Worm (Caenorhabditis elegans) whole organism, young adult: ENCODE results near the gene F47G3.3.

Experiments
- B0261.1 ChIP-seq: sonication (generic microtip); optimal IDR thresholded peaks from 2 replicates; lab custom pipeline; 2016; ENCODE audit warnings: mild to moderate bottlenecking, missing genetic modification characterization, moderate library complexity, missing compliant biosample characterization
- C17E4.6 ChIP-seq: fragments of 200-800 bp; sonication (Bioruptor generic); IDR thresholded peaks from 2 replicates; pipeline ENCODE4 v1.3.6; 2022; ENCODE audit warnings: missing genetic modification reagents, missing genetic modification characterization, missing compliant biosample characterization
- F23B12.7 ChIP-seq: sonication (generic microtip); optimal IDR thresholded peaks from 2 replicates; lab custom pipeline; 2017; ENCODE audit warnings: missing genetic modification characterization, mild to moderate bottlenecking, missing compliant biosample characterization, antibody characterized with exemption, moderate library complexity; ENCODE audit not compliant: insufficient read depth
- F33H1.4 ChIP-seq: fragments of 200-800 bp; sonication (Bioruptor generic); IDR thresholded peaks from 2 replicates; pipeline ENCODE4 v1.3.6; 2022; ENCODE audit warnings: missing genetic modification reagents, missing genetic modification characterization, missing compliant biosample characterization
- F37B4.10 ChIP-seq: fragments of 200-800 bp; sonication (Bioruptor generic); IDR thresholded peaks from 2 replicates; pipeline ENCODE4 v1.3.6; 2022; ENCODE audit warnings: missing genetic modification characterization, missing compliant biosample characterization
- F55B11.4 ChIP-seq: sonication (generic microtip); optimal IDR thresholded peaks from 2 replicates; lab custom pipeline; 2016; ENCODE audit warnings: missing compliant biosample characterization, missing genetic modification characterization, borderline replicate concordance; ENCODE audit not compliant: insufficient read depth
- K12H6.12 ChIP-seq: fragments of 200-800 bp; sonication (Bioruptor generic); optimal IDR thresholded peaks from 2 replicates; lab custom pipeline; 2018; ENCODE audit warnings: mild to moderate bottlenecking, missing genetic modification characterization, missing compliant biosample characterization
- Y53G8AR.9 ChIP-seq: fragments of 200-800 bp; sonication (Bioruptor generic); conservative IDR thresholded peaks from 2 replicates; pipeline ENCODE4 v1.3.6; 2022; ENCODE audit warnings: missing genetic modification reagents, missing genetic modification characterization, missing compliant biosample characterization
- Y56A3A.18 ChIP-seq: fragments of 200-800 bp; sonication (Bioruptor generic); IDR thresholded peaks from 2 replicates; pipeline ENCODE4 v1.3.6; 2022; ENCODE audit warnings: missing genetic modification reagents, missing genetic modification characterization, missing compliant biosample characterization
- ZK185.1 ChIP-seq: sonication (generic microtip); optimal IDR thresholded peaks from 2 replicates; lab custom pipeline; 2016; ENCODE audit warnings: mild to moderate bottlenecking, missing genetic modification characterization, missing compliant biosample characterization; ENCODE audit not compliant: poor library complexity, severe bottlenecking
- ama-1 ChIP-seq, 3 experiments: fragments of 150-350 bp in 1 of 3; sonication (generic microtip) in 2 of 3; optimal IDR thresholded peaks; 2 replicates each; lab custom pipeline; 2014 to 2018; ENCODE audit warnings: missing biosample characterization in 2 of 3, missing genetic modification characterization in 2 of 3, missing genetic modification reagents in 2 of 3
- aptf-3 ChIP-seq: fragments of 200-800 bp; sonication (Bioruptor generic); IDR thresholded peaks from 2 replicates; pipeline ENCODE4 v1.3.6; 2022; ENCODE audit warnings: missing genetic modification characterization, missing compliant biosample characterization
- atf-7 ChIP-seq: sonication (generic microtip); optimal IDR thresholded peaks from 2 replicates; lab custom pipeline; 2017; ENCODE audit warnings: mild to moderate bottlenecking, missing genetic modification characterization, missing compliant biosample characterization
- attf-5 ChIP-seq: fragments of 200-800 bp; sonication (Bioruptor generic); optimal IDR thresholded peaks from 2 replicates; lab custom pipeline; 2018; ENCODE audit warnings: mild to moderate bottlenecking, missing genetic modification characterization, missing compliant biosample characterization
- bed-1 ChIP-seq: fragments of 200-800 bp; sonication (Bioruptor generic); IDR thresholded peaks from 2 replicates; pipeline ENCODE4 v1.3.6; 2022; ENCODE audit warnings: missing genetic modification reagents, missing genetic modification characterization, missing compliant biosample characterization
- ceh-79 ChIP-seq: sonication (generic microtip); optimal IDR thresholded peaks from 2 replicates; lab custom pipeline; 2017; ENCODE audit warnings: mild to moderate bottlenecking, missing genetic modification characterization, missing compliant biosample characterization
- ceh-91 ChIP-seq: fragments of 200-800 bp; sonication (Bioruptor generic); IDR thresholded peaks from 2 replicates; pipeline ENCODE4 v1.3.6; 2022; ENCODE audit warnings: missing genetic modification reagents, missing genetic modification characterization, missing compliant biosample characterization
- chd-7 ChIP-seq: sonication (generic microtip); optimal IDR thresholded peaks from 2 replicates; lab custom pipeline; 2016; ENCODE audit warnings: mild to moderate bottlenecking, missing genetic modification characterization, moderate library complexity, missing compliant biosample characterization
- dox-1 ChIP-seq: fragments of 200-800 bp; sonication (Bioruptor generic); IDR thresholded peaks from 2 replicates; pipeline ENCODE4 v1.3.6; 2022; ENCODE audit warnings: missing genetic modification reagents, missing genetic modification characterization, missing compliant biosample characterization
- egl-18 ChIP-seq: fragments of 200-800 bp; sonication (Bioruptor generic); IDR thresholded peaks from 2 replicates; pipeline ENCODE4 v1.3.6; 2022; ENCODE audit warnings: missing genetic modification reagents, missing genetic modification characterization, missing compliant biosample characterization
- egl-44 ChIP-seq: fragments of 200-800 bp; sonication (Bioruptor generic); IDR thresholded peaks from 2 replicates; pipeline ENCODE4 v1.3.6; 2022; ENCODE audit warnings: missing genetic modification reagents, missing genetic modification characterization, missing compliant biosample characterization
- gei-17 ChIP-seq: fragments of 200-800 bp; sonication (Bioruptor generic); optimal IDR thresholded peaks from 2 replicates; lab custom pipeline; 2018; ENCODE audit warnings: mild to moderate bottlenecking, missing genetic modification characterization, missing compliant biosample characterization
- hmg-1.2 ChIP-seq: fragments of 200-800 bp; sonication (Bioruptor generic); IDR thresholded peaks from 2 replicates; pipeline ENCODE4 v1.3.6; 2022; ENCODE audit warnings: missing genetic modification reagents, missing genetic modification characterization, missing compliant biosample characterization
- hsf-1 ChIP-seq: fragments of 200-800 bp; sonication (Bioruptor generic); IDR thresholded peaks from 2 replicates; pipeline ENCODE4 v1.3.6; 2022; ENCODE audit warnings: missing genetic modification reagents, missing genetic modification characterization, missing compliant biosample characterization
- let-607 ChIP-seq, 2 experiments: fragments of 200-800 bp in 1 of 2; sonication (Bioruptor generic) in 1 of 2; sonication (generic microtip) in 1 of 2; optimal IDR thresholded peaks; 2 replicates each; lab custom pipeline; 2016 to 2018; ENCODE audit warnings: mild to moderate bottlenecking in 2 of 2, missing compliant biosample characterization in 2 of 2, missing genetic modification characterization in 2 of 2, moderate library complexity in 2 of 2, missing genotype in 1 of 2
- lin-35 ChIP-seq, 3 experiments: fragments of 150-350 bp in 2 of 3; sonication (generic microtip) in 1 of 3; optimal IDR thresholded peaks; 2 replicates each; lab custom pipeline; 2014 to 2018; ENCODE audit warnings: missing biosample characterization in 3 of 3, missing genetic modification characterization in 3 of 3, missing genetic modification reagents in 3 of 3
- lin-40 ChIP-seq: sonication (generic microtip); optimal IDR thresholded peaks from 2 replicates; lab custom pipeline; 2016; ENCODE audit warnings: missing genetic modification characterization, mild to moderate bottlenecking, missing compliant biosample characterization, missing genotype, missing genetic modification reagents
- lir-1 ChIP-seq: fragments of 200-800 bp; sonication (Bioruptor generic); conservative IDR thresholded peaks from 2 replicates; pipeline ENCODE4 v1.3.6; 2022; ENCODE audit warnings: missing genetic modification reagents, missing genetic modification characterization, missing compliant biosample characterization
- mel-28 ChIP-seq: sonication (generic microtip); optimal IDR thresholded peaks from 2 replicates; lab custom pipeline; 2016; ENCODE audit warnings: borderline replicate concordance, mild to moderate bottlenecking, missing genetic modification characterization, missing compliant biosample characterization
- mxl-1 ChIP-seq: sonication (generic microtip); optimal IDR thresholded peaks from 2 replicates; lab custom pipeline; 2016; ENCODE audit warnings: missing genetic modification characterization, missing compliant biosample characterization
- nfya-1 ChIP-seq: sonication (generic microtip); optimal IDR thresholded peaks from 2 replicates; lab custom pipeline; 2017; ENCODE audit warnings: antibody characterized with exemption, missing compliant biosample characterization, missing genetic modification characterization, borderline replicate concordance; ENCODE audit not compliant: insufficient read depth
- nfyb-1 ChIP-seq: fragments of 200-800 bp; sonication (Bioruptor generic); IDR thresholded peaks from 2 replicates; pipeline ENCODE4 v1.3.6; 2022; ENCODE audit warnings: missing genetic modification reagents, missing genetic modification characterization, missing compliant biosample characterization
- nhr-80 ChIP-seq: sonication (generic microtip); optimal IDR thresholded peaks from 2 replicates; lab custom pipeline; 2016; ENCODE audit warnings: missing genetic modification characterization, missing compliant biosample characterization
- pha-4 ChIP-seq: fragments of 150-350 bp; sonication (generic microtip); optimal IDR thresholded peaks from 2 replicates; lab custom pipeline; 2014; ENCODE audit warnings: missing biosample characterization, missing genetic modification reagents, missing genetic modification characterization
- sdz-38 ChIP-seq: sonication (generic microtip); optimal IDR thresholded peaks from 2 replicates; lab custom pipeline; 2016; ENCODE audit warnings: missing genotype, missing genetic modification characterization, missing compliant biosample characterization
- tbp1 ChIP-seq: fragments of 200-800 bp; sonication (Bioruptor generic); optimal IDR thresholded peaks from 2 replicates; lab custom pipeline; 2018; ENCODE audit warnings: mild to moderate bottlenecking, missing genetic modification characterization, missing compliant biosample characterization
- zfh-2 ChIP-seq: fragments of 200-800 bp; sonication (Bioruptor generic); conservative IDR thresholded peaks from 2 replicates; pipeline ENCODE4 v1.3.6; 2022; ENCODE audit warnings: missing genetic modification reagents, missing genetic modification characterization, missing compliant biosample characterization
- ztf-18 ChIP-seq: sonication (generic microtip); optimal IDR thresholded peaks from 2 replicates; lab custom pipeline; 2016; ENCODE audit warnings: missing genotype, mild to moderate bottlenecking, missing genetic modification characterization, missing compliant biosample characterization
- ztf-25 ChIP-seq: fragments of 200-800 bp; sonication (Bioruptor generic); IDR thresholded peaks from 2 replicates; pipeline ENCODE4 v1.3.6; 2022; ENCODE audit warnings: missing genetic modification reagents, missing genetic modification characterization, missing compliant biosample characterization
- ztf-26 ChIP-seq: sonication (generic microtip); optimal IDR thresholded peaks from 2 replicates; lab custom pipeline; 2017; ENCODE audit warnings: missing genetic modification characterization, missing compliant biosample characterization

Gene F47G3.3

DNA sequence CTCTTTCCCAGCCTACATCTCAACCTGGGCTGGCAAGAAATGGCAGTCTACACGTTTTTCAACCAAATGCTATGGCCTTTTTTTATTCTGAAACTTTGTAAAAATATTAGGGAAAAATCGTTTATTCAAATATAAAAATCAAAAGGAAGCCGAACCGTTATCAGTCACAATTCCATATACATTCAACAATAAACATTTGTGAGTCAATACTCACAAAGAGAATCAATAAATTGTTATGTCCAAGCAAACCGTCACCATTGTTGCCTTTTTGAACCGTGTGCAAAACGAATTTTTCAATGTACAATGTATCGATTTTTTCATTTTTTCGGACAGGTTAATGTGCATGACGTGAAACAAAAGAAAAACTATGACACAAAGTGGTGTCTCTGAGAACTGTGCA is 6.7 kb upstream of the F47G3.3 start:
- TF ChIP-seq ztf-25 (GFP tag; lab: Robert Waterston, UW) (no peak), ceh-79 (no peak), zfh-2 (GFP tag; lab: Robert Waterston, UW) (no peak), F55B11.4 (tag; lab: Kevin White, UChicago) (no peak), mel-28 (no peak), chd-7 (tag; lab: Kevin White, UChicago) (no peak), Y56A3A.18 (GFP tag; lab: Robert Waterston, UW) (no peak), gei-17 (GFP tag; lab: Kevin White, UChicago) (no peak), nfya-1 (no peak), F37B4.10 (no peak), bed-1 (GFP tag; lab: Robert Waterston, UW) (no peak)

DNA sequence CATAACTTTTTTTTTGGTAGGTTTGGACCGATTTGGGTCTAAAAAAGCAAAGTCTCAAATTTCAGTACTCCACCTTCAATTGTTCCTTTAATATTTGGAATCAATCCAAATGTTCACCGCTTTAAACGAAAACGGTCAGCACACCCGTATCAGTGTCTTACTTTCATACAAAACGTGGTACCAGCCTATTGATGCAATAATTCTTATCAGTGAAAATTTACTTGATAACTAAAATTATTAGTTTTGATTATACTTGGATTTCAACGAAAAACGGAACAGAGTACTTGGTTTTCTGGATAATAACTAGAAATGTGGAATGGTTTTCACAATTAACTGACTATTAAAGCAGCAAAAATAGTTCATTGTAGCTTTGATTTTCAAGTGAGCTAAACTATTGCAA is 5.1 kb upstream of the F47G3.3 start:
- TF ChIP-seq dox-1 (GFP tag; lab: Robert Waterston, UW) (no peak), ceh-91 (GFP tag; lab: Robert Waterston, UW) (no peak), B0261.1 (no peak), C17E4.6 (GFP tag; lab: Robert Waterston, UW) (no peak), nhr-80 (tag; lab: Kevin White, UChicago) (peak; percentile 68)

DNA sequence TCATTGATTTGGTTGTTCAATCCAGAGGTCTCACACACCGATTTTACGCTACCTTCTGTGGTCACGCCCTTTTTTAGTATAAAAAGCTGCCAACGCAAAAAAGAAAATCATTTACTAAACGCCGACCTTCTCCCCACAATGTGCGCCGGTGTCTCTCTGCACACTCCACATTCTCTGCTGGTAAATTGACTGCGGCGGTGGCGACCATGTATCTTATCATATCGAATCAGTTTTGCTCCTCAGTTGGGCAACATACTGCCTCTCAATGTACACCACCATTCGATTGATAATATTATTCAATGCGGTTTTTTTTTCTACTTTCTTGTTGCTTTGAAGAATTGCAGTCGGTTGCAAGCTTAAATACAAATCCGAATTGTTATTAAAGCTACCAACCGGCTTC is 3.7 kb upstream of the F47G3.3 start:
- peak; percentile 16 for TF ChIP-seq atf-7 (tag; lab: Kevin White, UChicago)
- TF ChIP-seq F23B12.7 (tag; lab: Kevin White, UChicago), result peak; percentile 8
- peak; percentile 22 for TF ChIP-seq tbp1 (GFP tag; lab: Kevin White, UChicago)
- TF ChIP-seq let-607 (tag; optimal IDR thresholded peaks at IDR 0.05; lab: Kevin White, UChicago), result peak in 1 of 2 experiments; percentile 42
- peak; percentile 69 for TF ChIP-seq dox-1 (GFP tag; lab: Robert Waterston, UW)
- TF ChIP-seq ama-1 (optimal IDR thresholded peaks at IDR 0.05; lab: Kevin White, UChicago), result no peak
- no peak for TF ChIP-seq ama-1 (GFP tag; optimal IDR thresholded peaks at IDR 0.05; lab: Kevin White, UChicago)
- TF ChIP-seq ceh-91 (GFP tag; lab: Robert Waterston, UW), result no peak
- TF ChIP-seq nhr-80 (tag; lab: Kevin White, UChicago), result peak; percentile 85
- TF ChIP-seq aptf-3 (GFP tag; lab: Robert Waterston, UW), result no peak

DNA sequence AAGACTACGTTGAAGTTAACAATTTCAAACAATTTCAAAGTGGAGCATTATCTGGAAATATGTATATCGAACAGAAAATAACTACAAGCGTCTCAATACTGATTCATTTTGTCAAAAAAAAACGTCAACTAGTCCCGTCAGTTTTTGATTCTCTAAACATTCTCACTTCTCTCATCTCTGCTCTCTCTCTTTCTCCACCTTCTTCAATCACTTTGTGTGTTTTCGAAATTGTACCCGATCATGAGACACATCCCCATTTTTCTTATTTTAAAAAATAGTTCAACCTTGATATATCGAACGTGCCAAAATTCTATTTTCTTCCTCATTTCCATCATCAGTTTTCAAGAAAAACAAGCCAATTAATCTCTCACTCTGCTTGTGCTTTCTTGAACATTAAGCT is 5.0 kb downstream of the F47G3.3 start:
- TF ChIP-seq B0261.1, result no peak

DNA sequence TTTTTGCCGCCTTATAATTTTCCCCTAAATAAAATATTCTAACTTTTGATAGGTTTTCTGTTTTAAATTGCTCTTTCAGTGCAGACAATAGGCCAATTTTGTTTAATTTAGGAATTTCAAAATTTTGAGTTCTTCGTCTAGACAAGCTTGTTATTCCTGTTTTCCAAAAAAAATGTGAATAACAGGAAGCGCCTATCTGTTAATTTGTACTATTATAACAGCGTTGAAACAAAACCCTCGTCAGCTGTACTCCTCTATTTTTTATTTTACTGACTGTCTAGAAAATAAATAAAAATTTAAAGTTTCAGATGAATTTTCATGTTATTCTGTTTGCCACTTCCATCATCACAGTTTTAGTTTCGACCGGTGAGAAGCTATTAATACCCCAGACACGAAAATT is 5.5 kb downstream of the F47G3.3 start, which contains the start of gene F47G3.4:
Gene F47G3.4 (plus strand): TSS at position 301 of the 400 bp plus-strand sequence.
- TF ChIP-seq F33H1.4 (GFP tag; lab: Robert Waterston, UW), result no peak
- TF ChIP-seq pha-4 (tag; lab: Kevin White, UChicago), result no peak
- TF ChIP-seq Y56A3A.18 (GFP tag; lab: Robert Waterston, UW), result no peak
- TF ChIP-seq mxl-1 (tag; lab: Kevin White, UChicago), result no peak
- no peak for TF ChIP-seq egl-44
- TF ChIP-seq sdz-38 (tag; lab: Kevin White, UChicago), result no peak
- no peak for TF ChIP-seq nfyb-1
- no peak for TF ChIP-seq Y53G8AR.9 (GFP tag; lab: Robert Waterston, UW)

DNA sequence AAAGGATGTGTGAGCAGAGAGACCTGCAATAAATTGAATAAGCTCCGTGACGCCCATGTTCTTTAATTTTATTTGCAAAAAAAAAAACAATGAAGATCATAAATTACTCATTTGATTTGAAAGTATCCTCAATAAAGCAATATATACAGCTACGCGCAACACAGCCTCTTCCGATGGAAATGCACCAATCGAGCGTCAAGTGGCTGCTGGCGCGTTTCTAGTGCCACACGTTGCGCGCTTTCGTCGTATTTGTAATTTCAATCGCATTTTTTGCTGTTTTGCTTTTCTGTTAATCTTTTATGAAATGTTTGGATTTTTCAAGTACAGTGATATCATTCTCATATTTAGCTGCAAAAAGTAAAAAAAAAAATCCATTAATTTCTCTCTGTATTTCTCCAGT is 6.4 kb downstream of the F47G3.3 start:
- TF ChIP-seq egl-18 (GFP tag; lab: Robert Waterston, UW) (no peak), sdz-38 (tag; lab: Kevin White, UChicago) (no peak), lir-1 (GFP tag; lab: Robert Waterston, UW) (no peak), lin-35 (GFP tag; optimal IDR thresholded peaks at IDR 0.05; lab: Kevin White, UChicago) (peak in 1 of 3 experiments; percentile 27), ZK185.1 (tag; lab: Kevin White, UChicago) (peak; percentile 29), attf-5 (GFP tag; lab: Kevin White, UChicago) (peak; percentile 1), hmg-1.2 (GFP tag; lab: Robert Waterston, UW) (peak; percentile 33), lin-40 (tag; lab: Kevin White, UChicago) (peak; percentile 54), tbp1 (GFP tag; lab: Kevin White, UChicago) (peak; percentile 2), K12H6.12 (tag; lab: Kevin White, UChicago) (peak; percentile 3), Y56A3A.18 (GFP tag; lab: Robert Waterston, UW) (0 out of 2 replicates have a peak, but pooled peaks have one; percentile 13), hsf-1 (GFP tag; lab: Robert Waterston, UW) (no peak), ztf-26 (tag; lab: Kevin White, UChicago) (peak; percentile 32), ztf-18 (tag; lab: Kevin White, UChicago) (peak; percentile 91)
- TF ChIP-seq, all 124 proteins: peak for 10
